Worm (Caenorhabditis elegans) whole organism, midembryonic: ENCODE data around the gene pqn-68.

Experiments used
- T22C8.4 ChIP-seq: fragments of 200-800 bp; sonication (Bioruptor generic); IDR thresholded peaks from 2 replicates; pipeline ENCODE4 v1.3.6; 2022; ENCODE audit warnings: missing genetic modification characterization, missing compliant biosample characterization
- cog-1 ChIP-seq: sonication (generic microtip); optimal IDR thresholded peaks from 2 replicates; lab custom pipeline; 2016; ENCODE audit warnings: missing genetic modification characterization, missing compliant biosample characterization
- flt-1 ChIP-seq: fragments of 200-800 bp; sonication (Bioruptor generic); IDR thresholded peaks from 2 replicates; pipeline ENCODE4 v1.3.6; 2022; ENCODE audit warnings: missing genetic modification characterization, missing compliant biosample characterization
- klf-2 ChIP-seq: fragments of 200-800 bp; sonication (Bioruptor generic); conservative IDR thresholded peaks from 2 replicates; pipeline ENCODE4 v1.3.6; 2022; ENCODE audit warnings: missing genetic modification reagents, missing genetic modification characterization, missing compliant biosample characterization
- med-1 ChIP-seq: sonication (generic microtip); optimal IDR thresholded peaks from 2 replicates; lab custom pipeline; 2017; ENCODE audit warnings: missing genetic modification characterization, mild to moderate bottlenecking, missing compliant biosample characterization, antibody characterized with exemption, missing genetic modification reagents; ENCODE audit not compliant: insufficient read depth
- ref-1 ChIP-seq: fragments of 200-800 bp; sonication (Bioruptor generic); conservative IDR thresholded peaks from 2 replicates; pipeline ENCODE4 v1.3.6; 2022; ENCODE audit warnings: missing genetic modification reagents, missing genetic modification characterization, missing compliant biosample characterization
- tab-1 ChIP-seq: fragments of 200-800 bp; sonication (Bioruptor generic); IDR thresholded peaks from 2 replicates; pipeline ENCODE4 v1.3.6; 2022; ENCODE audit warnings: missing genetic modification characterization, missing compliant biosample characterization
- ztf-23 ChIP-seq: fragments of 200-800 bp; sonication (Bioruptor generic); IDR thresholded peaks from 2 replicates; pipeline ENCODE4 v1.3.6; 2022; ENCODE audit warnings: missing genetic modification reagents, missing genetic modification characterization, missing compliant biosample characterization
- ztf-29 ChIP-seq: fragments of 200-800 bp; sonication (Bioruptor generic); IDR thresholded peaks from 2 replicates; pipeline ENCODE4 v1.3.6; 2022; ENCODE audit warnings: missing genetic modification reagents, missing genetic modification characterization, missing compliant biosample characterization

The pqn-68 gene

DNA sequence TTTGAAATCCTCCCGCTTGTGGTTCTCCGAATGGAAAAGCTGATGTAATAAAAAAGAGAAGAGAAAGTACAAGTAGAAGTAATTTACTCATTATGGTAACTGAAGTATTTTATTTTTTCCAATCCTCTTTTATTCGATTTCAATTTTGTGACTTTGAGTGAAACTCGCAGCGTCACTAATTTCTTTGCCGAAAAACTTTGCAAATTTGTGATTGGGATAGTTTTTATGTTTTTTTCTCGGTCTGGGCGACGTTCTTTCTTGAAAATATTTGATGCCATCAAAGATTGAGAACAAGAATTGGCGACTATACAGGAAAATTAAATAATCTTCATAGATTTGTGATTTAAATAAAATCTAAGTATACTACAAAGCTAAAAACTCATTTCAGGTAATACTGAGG is 47.1 kb downstream of the pqn-68 start, which contains the start of gene far-4:
Gene far-4 (minus strand): TSS at position 101 of the 400 bp plus-strand sequence.
- no peak for TF ChIP-seq ref-1
- no peak for TF ChIP-seq cog-1 (tag; lab: Kevin White, UChicago)
- no peak for TF ChIP-seq flt-1 (GFP tag; lab: Robert Waterston, UW)
- no peak for TF ChIP-seq tab-1 (GFP tag; lab: Robert Waterston, UW)
- no peak for TF ChIP-seq ztf-29
- no peak for TF ChIP-seq ztf-23

DNA sequence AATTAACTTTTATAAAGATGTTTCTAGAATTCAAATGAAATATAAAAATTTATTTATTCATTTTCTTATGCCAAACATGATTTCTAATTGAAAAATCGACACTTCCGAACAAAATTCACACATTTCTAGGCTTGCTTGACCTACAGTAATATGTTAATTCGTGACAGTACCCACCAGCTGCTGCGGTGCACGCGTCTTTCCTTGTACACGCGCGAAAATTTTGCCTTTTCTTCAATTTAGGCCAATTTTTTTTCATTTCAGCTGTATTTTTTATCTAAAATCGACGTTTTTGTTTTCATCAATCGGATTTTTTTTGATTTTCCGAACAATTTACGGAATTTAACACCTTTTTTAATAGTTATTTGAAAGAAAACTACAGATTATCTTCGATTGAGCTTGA is 47.6 kb downstream of the pqn-68 start:
- TF ChIP-seq T22C8.4 (GFP tag; lab: Robert Waterston, UW) (no peak), med-1 (GFP tag; lab: Kevin White, UChicago) (no peak), klf-2 (GFP tag; lab: Robert Waterston, UW) (no peak)

DNA sequence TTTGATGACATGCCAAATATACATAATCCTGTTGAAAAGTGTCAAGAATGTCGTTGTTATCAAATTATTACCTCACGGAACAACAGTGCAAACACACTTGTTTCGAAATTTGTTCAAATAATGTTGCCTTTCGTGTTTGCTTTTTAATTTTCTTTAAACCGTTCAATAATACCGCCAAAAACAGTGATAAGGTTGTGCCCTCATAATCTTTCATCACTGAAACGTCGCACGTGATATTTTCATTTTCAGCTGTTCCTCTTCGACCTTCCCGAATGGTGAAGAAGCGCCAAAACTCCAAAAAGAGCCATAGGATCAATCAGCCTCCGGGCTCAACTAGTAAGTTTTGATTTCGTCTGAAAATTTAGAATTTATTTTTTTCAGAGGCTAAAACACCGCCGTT is 49.6 kb downstream of the pqn-68 start, which contains the start of gene inft-2:
Gene inft-2 (plus strand): TSS at position 248 of the 400 bp plus-strand sequence.
- TF ChIP-seq med-1 (GFP tag; lab: Kevin White, UChicago) (no peak), ztf-23 (no peak), ztf-29 (no peak), tab-1 (GFP tag; lab: Robert Waterston, UW) (no peak), cog-1 (tag; lab: Kevin White, UChicago) (no peak), klf-2 (GFP tag; lab: Robert Waterston, UW) (no peak)
